Worm (Caenorhabditis elegans) whole organism, early embryonic: ENCODE measurements around the gene W09D6.1.

Source experiments
- aly-1 ChIP-seq: sonication (generic microtip); optimal IDR thresholded peaks from 2 replicates; lab custom pipeline; 2016; ENCODE audit warnings: missing genetic modification characterization, missing compliant biosample characterization
- ama-1 ChIP-seq: fragments of 150-350 bp; optimal IDR thresholded peaks from 2 replicates; lab custom pipeline; 2014

DNA sequence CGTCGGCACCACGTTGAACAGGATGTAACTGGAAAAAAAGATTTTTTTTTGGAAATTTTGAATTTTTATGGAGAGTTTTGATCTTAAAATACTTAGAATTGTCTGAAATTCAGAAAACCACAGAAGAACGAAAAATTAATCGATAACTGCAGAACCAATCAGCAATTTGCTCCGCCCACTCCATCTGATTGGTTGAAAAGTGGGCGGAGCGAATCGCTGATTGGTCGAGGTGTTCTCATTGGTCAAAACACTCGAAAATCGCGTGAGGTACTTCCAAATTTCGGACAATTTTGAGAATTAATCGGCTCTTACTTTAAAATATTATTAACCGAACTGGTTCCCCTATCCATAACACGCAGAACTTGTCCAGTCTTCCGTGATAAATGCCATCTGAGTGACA is 27.0 kb downstream of the W09D6.1 start:
- TF ChIP-seq aly-1 (tag; lab: Kevin White, UChicago) (no peak), ama-1 (lab: Kevin White, UChicago) (no peak)
